Worm (Caenorhabditis elegans): Measurements from ENCODE around the gene F08G2.7.

F08G2.7 gene

ce11 chrII:13812335-13812734 is 28.6 kb downstream of the F08G2.7 start:
- TF ChIP-seq dao-5 (tag; optimal IDR thresholded peaks at IDR 0.05) (no peak), W03F9.2 (tag; optimal IDR thresholded peaks at IDR 0.05) (no peak), him-1 (tag; optimal IDR thresholded peaks at IDR 0.05) (no peak)

- TF ChIP-seq him-1 (tag; optimal IDR thresholded peaks at IDR 0.05) (no peak), W03F9.2 (tag; optimal IDR thresholded peaks at IDR 0.05) (no peak), dao-5 (tag; optimal IDR thresholded peaks at IDR 0.05) (no peak)
Observed at ce11 chrII:13806269-13806668, 34.7 kb downstream of the F08G2.7 start.

- no peak for TF ChIP-seq dao-5 (tag; optimal IDR thresholded peaks at IDR 0.05)
- no peak for TF ChIP-seq W03F9.2 (tag; optimal IDR thresholded peaks at IDR 0.05)
- TF ChIP-seq him-1 (tag; optimal IDR thresholded peaks at IDR 0.05): no peak
Observed at ce11 chrII:13796312-13796711, 44.6 kb downstream of the F08G2.7 start.

- TF ChIP-seq W03F9.2 (tag; optimal IDR thresholded peaks at IDR 0.05) (no peak), him-1 (tag; optimal IDR thresholded peaks at IDR 0.05) (no peak), dao-5 (tag; optimal IDR thresholded peaks at IDR 0.05) (no peak)
Observed at ce11 chrII:13795160-13795559, 45.8 kb downstream of the F08G2.7 start.

- TF ChIP-seq W03F9.2 (tag; optimal IDR thresholded peaks at IDR 0.05) (no peak), him-1 (tag; optimal IDR thresholded peaks at IDR 0.05) (no peak), dao-5 (tag; optimal IDR thresholded peaks at IDR 0.05) (no peak)
Observed at ce11 chrII:13791570-13792279, 49.2 kb downstream of the F08G2.7 start, which contains the start of gene ZK131.11. Gene ZK131.11, plus strand, starts transcription at chrII:13792229.

ce11 chrII:13789714-13790113 is 51.2 kb downstream of the F08G2.7 start:
- TF ChIP-seq W03F9.2 (tag; optimal IDR thresholded peaks at IDR 0.05): no peak
- no peak for TF ChIP-seq dao-5 (tag; optimal IDR thresholded peaks at IDR 0.05)
- no peak for TF ChIP-seq him-1 (tag; optimal IDR thresholded peaks at IDR 0.05)

- TF ChIP-seq him-1 (tag; optimal IDR thresholded peaks at IDR 0.05) (no peak), dao-5 (tag; optimal IDR thresholded peaks at IDR 0.05) (no peak), W03F9.2 (tag; optimal IDR thresholded peaks at IDR 0.05) (no peak)
Observed at ce11 chrII:13788813-13789212, 52.1 kb downstream of the F08G2.7 start.

ce11 chrII:13786899-13787298 is 54.1 kb downstream of the F08G2.7 start:
- no peak for TF ChIP-seq him-1 (tag; optimal IDR thresholded peaks at IDR 0.05)
- no peak for TF ChIP-seq dao-5 (tag; optimal IDR thresholded peaks at IDR 0.05)
- TF ChIP-seq W03F9.2 (tag; optimal IDR thresholded peaks at IDR 0.05): no peak

Measured in whole organism, L4/young adult.